Worm (Caenorhabditis elegans) whole organism, L3 larva: ENCODE results near the gene T04F8.2.
A peak's percentile ranks its signal among the peaks of the same experiment; 100 is the strongest.

Source experiments
- R02D3.7 ChIP-seq: fragments of 150-350 bp; optimal IDR thresholded peaks from 2 replicates; lab custom pipeline; 2014; ENCODE audit warnings: missing biosample characterization, missing genetic modification characterization
- aly-2 ChIP-seq: fragments of 150-350 bp; optimal IDR thresholded peaks from 2 replicates; lab custom pipeline; 2014; ENCODE audit warnings: missing biosample characterization, missing genetic modification characterization
- ceh-16 ChIP-seq: sonication (generic microtip); optimal IDR thresholded peaks from 2 replicates; lab custom pipeline; 2017; ENCODE audit warnings: missing biosample characterization, missing genetic modification characterization
- ceh-82 ChIP-seq: fragments of 150-350 bp; optimal IDR thresholded peaks from 2 replicates; lab custom pipeline; 2014; ENCODE audit warnings: missing biosample characterization, missing genetic modification characterization
- egl-27 ChIP-seq: sonication (generic microtip); optimal IDR thresholded peaks from 4 replicates; lab custom pipeline; 2017; ENCODE audit warnings: missing biosample characterization, missing genetic modification reagents, missing genetic modification characterization
- egl-5 ChIP-seq: fragments of 150-350 bp; optimal IDR thresholded peaks from 2 replicates; lab custom pipeline; 2017; ENCODE audit warnings: missing biosample characterization, missing genetic modification reagents, missing genetic modification characterization, inconsistent platforms
- elt-1 ChIP-seq: fragments of 150-350 bp; optimal IDR thresholded peaks from 2 replicates; lab custom pipeline; 2014; ENCODE audit warnings: missing biosample characterization, missing genetic modification characterization
- elt-2 ChIP-seq: sonication (generic microtip); optimal IDR thresholded peaks from 2 replicates; lab custom pipeline; 2016; ENCODE audit warnings: missing genetic modification reagents, mild to moderate bottlenecking, missing genetic modification characterization, missing compliant biosample characterization
- elt-3 ChIP-seq, 3 experiments: fragments of 150-350 bp in 1 of 3; sonication (generic microtip) in 2 of 3; optimal IDR thresholded peaks; 2 replicates in 2 of 3; 4 replicates in 1 of 3; lab custom pipeline; 2014 to 2017; ENCODE audit warnings: missing biosample characterization in 3 of 3, missing genetic modification characterization in 3 of 3
- eor-1 ChIP-seq, 2 experiments: fragments of 150-350 bp; optimal IDR thresholded peaks; 2 replicates each; lab custom pipeline; 2014 to 2018; ENCODE audit warnings: missing biosample characterization in 2 of 2, missing genetic modification characterization in 2 of 2
- fkh-10 ChIP-seq: sonication (generic microtip); optimal IDR thresholded peaks from 2 replicates; lab custom pipeline; 2017; ENCODE audit warnings: missing biosample characterization, missing genetic modification reagents, missing genetic modification characterization
- fkh-2 ChIP-seq: fragments of 150-350 bp; optimal IDR thresholded peaks from 2 replicates; lab custom pipeline; 2014; ENCODE audit warnings: missing biosample characterization, missing genetic modification reagents, missing genetic modification characterization
- hmg-11 ChIP-seq: sonication (generic microtip); optimal IDR thresholded peaks from 2 replicates; lab custom pipeline; 2016; ENCODE audit warnings: missing genetic modification characterization, missing compliant biosample characterization
- jun-1 ChIP-seq: fragments of 150-350 bp; optimal IDR thresholded peaks from 2 replicates; lab custom pipeline; 2014; ENCODE audit warnings: missing biosample characterization, missing genetic modification reagents, missing genetic modification characterization
- lin-15B ChIP-seq: fragments of 150-350 bp; optimal IDR thresholded peaks from 2 replicates; lab custom pipeline; 2014; ENCODE audit warnings: missing biosample characterization, missing genetic modification characterization
- lin-39 ChIP-seq: fragments of 150-350 bp; optimal IDR thresholded peaks from 2 replicates; lab custom pipeline; 2018; ENCODE audit warnings: missing biosample characterization, missing genetic modification reagents, missing genetic modification characterization
- mml-1 ChIP-seq: fragments of 150-350 bp; sonication (generic microtip); optimal IDR thresholded peaks from 3 replicates; lab custom pipeline; 2014; ENCODE audit warnings: missing biosample characterization, missing genetic modification characterization
- nhr-11 ChIP-seq: fragments of 150-350 bp; optimal IDR thresholded peaks from 2 replicates; lab custom pipeline; 2014; ENCODE audit warnings: missing biosample characterization, missing genetic modification characterization
- nhr-12 ChIP-seq: fragments of 150-350 bp; optimal IDR thresholded peaks from 2 replicates; lab custom pipeline; 2014; ENCODE audit warnings: missing biosample characterization, missing genetic modification characterization
- nhr-25 ChIP-seq: sonication (generic microtip); optimal IDR thresholded peaks from 2 replicates; lab custom pipeline; 2017; ENCODE audit warnings: missing biosample characterization, missing genetic modification characterization
- nhr-28 ChIP-seq: fragments of 150-350 bp; optimal IDR thresholded peaks from 2 replicates; lab custom pipeline; 2014; ENCODE audit warnings: missing biosample characterization, missing genetic modification characterization
- nhr-67 ChIP-seq: fragments of 150-350 bp; optimal IDR thresholded peaks from 2 replicates; lab custom pipeline; 2014; ENCODE audit warnings: missing biosample characterization, missing genetic modification characterization
- nhr-76 ChIP-seq: fragments of 150-350 bp; sonication (generic microtip); optimal IDR thresholded peaks from 5 replicates; lab custom pipeline; 2014; ENCODE audit warnings: missing biosample characterization, missing genetic modification characterization
- pha-4 ChIP-seq: fragments of 150-350 bp; optimal IDR thresholded peaks from 2 replicates; lab custom pipeline; 2014; ENCODE audit warnings: missing biosample characterization, missing genetic modification reagents, missing genetic modification characterization
- pqm-1 ChIP-seq: fragments of 150-350 bp; optimal IDR thresholded peaks from 2 replicates; lab custom pipeline; 2017; ENCODE audit warnings: missing biosample characterization, missing genetic modification characterization, inconsistent platforms
- sea-2 ChIP-seq: fragments of 150-350 bp; sonication (generic microtip); optimal IDR thresholded peaks from 4 replicates; lab custom pipeline; 2014; ENCODE audit warnings: missing biosample characterization, missing genetic modification reagents, missing genetic modification characterization
- skn-1 ChIP-seq: fragments of 150-350 bp; optimal IDR thresholded peaks from 2 replicates; lab custom pipeline; 2014; ENCODE audit warnings: missing biosample characterization, missing genetic modification characterization
- snpc-4 ChIP-seq: fragments of 150-350 bp; optimal IDR thresholded peaks from 2 replicates; lab custom pipeline; 2014; ENCODE audit warnings: missing biosample characterization, missing genetic modification characterization
- unc-39 ChIP-seq: sonication (generic microtip); optimal IDR thresholded peaks from 4 replicates; lab custom pipeline; 2017; ENCODE audit warnings: missing biosample characterization, missing genetic modification characterization
- unc-62 ChIP-seq: fragments of 150-350 bp; sonication (generic microtip); optimal IDR thresholded peaks from 4 replicates; lab custom pipeline; 2014; ENCODE audit warnings: missing biosample characterization, missing genetic modification reagents, missing genetic modification characterization
- ztf-11 ChIP-seq: fragments of 150-350 bp; optimal IDR thresholded peaks from 2 replicates; lab custom pipeline; 2014; ENCODE audit warnings: missing biosample characterization, missing genetic modification characterization
- ztf-4 ChIP-seq: fragments of 150-350 bp; optimal IDR thresholded peaks from 2 replicates; lab custom pipeline; 2014; ENCODE audit warnings: missing biosample characterization, missing genetic modification characterization

Gene T04F8.2

ce11 chrX:11693092-11693491, 36.7 kb upstream of the T04F8.2 start, which contains the start of gene smcl-1 (continued):
- TF ChIP-seq nhr-28 (tag; lab: Kevin White, UChicago) = no peak

ce11 chrX:11690014-11690591, 33.7 kb upstream of the T04F8.2 start, which contains the start of the genes C44C10.10 and C44C10.5:
Gene C44C10.10 (plus strand): TSS chrX:11690314.
Gene C44C10.5 (plus strand): TSS chrX:11690541.
- no peak for TF ChIP-seq ztf-4 (tag; lab: Kevin White, UChicago)
- no peak for TF ChIP-seq ceh-82
- no peak for TF ChIP-seq jun-1 (tag; lab: Kevin White, UChicago)
- TF ChIP-seq ceh-16 (tag; lab: Kevin White, UChicago) = no peak
- no peak for TF ChIP-seq aly-2 (tag; lab: Kevin White, UChicago)
- no peak for TF ChIP-seq skn-1 (tag; lab: Kevin White, UChicago)
- TF ChIP-seq sea-2 (GFP tag; lab: Kevin White, UChicago) = no peak
- no peak for TF ChIP-seq unc-62 (GFP tag; lab: Kevin White, UChicago)
- TF ChIP-seq snpc-4 (tag; lab: Kevin White, UChicago) = no peak
- no peak for TF ChIP-seq nhr-12 (tag; lab: Kevin White, UChicago)

- no peak for TF ChIP-seq pha-4 (tag; lab: Kevin White, UChicago)
- TF ChIP-seq jun-1 (tag; lab: Kevin White, UChicago) = no peak
- TF ChIP-seq hmg-11 (tag; lab: Kevin White, UChicago) = no peak
- no peak for TF ChIP-seq sea-2 (GFP tag; lab: Kevin White, UChicago)
- TF ChIP-seq lin-15B = no peak
- no peak for TF ChIP-seq nhr-11 (tag; lab: Kevin White, UChicago)
- no peak for TF ChIP-seq elt-3 (tag; optimal IDR thresholded peaks at IDR 0.05; lab: Kevin White, UChicago)
- TF ChIP-seq lin-39 (tag; lab: Kevin White, UChicago) = no peak
- no peak for TF ChIP-seq fkh-2 (tag; lab: Kevin White, UChicago)
- no peak for TF ChIP-seq mml-1 (tag; lab: Kevin White, UChicago)
- TF ChIP-seq snpc-4 (tag; lab: Kevin White, UChicago) = no peak
- TF ChIP-seq nhr-67 = no peak
- TF ChIP-seq R02D3.7 (tag; lab: Kevin White, UChicago) = no peak
- no peak for TF ChIP-seq fkh-10 (GFP tag; lab: Kevin White, UChicago)
- no peak for TF ChIP-seq egl-5 (tag; lab: Kevin White, UChicago)
- TF ChIP-seq ztf-11 (tag; lab: Kevin White, UChicago) = no peak
- TF ChIP-seq unc-62 (GFP tag; lab: Kevin White, UChicago) = no peak
- no peak for TF ChIP-seq elt-1 (tag; lab: Kevin White, UChicago)
These were observed 31.5 kb upstream of the T04F8.2 start, which contains the start of gene C44C10.7 for ce11 chrX:11687836-11688319. Gene C44C10.7 (minus strand): TSS chrX:11688269.

- TF ChIP-seq ztf-11 (tag; lab: Kevin White, UChicago) (no peak), skn-1 (tag; lab: Kevin White, UChicago) (no peak), ceh-16 (tag; lab: Kevin White, UChicago) (no peak)
- TF ChIP-seq, all 47 proteins: peak for 0
These were observed 27.9 kb upstream of the T04F8.2 start, which contains the start of gene hnd-1 for ce11 chrX:11684261-11684660. Gene hnd-1 (plus strand): TSS chrX:11684561.

- TF ChIP-seq egl-27 (tag; lab: Kevin White, UChicago) (no peak), elt-2 (tag; lab: Kevin White, UChicago) (peak; percentile 91), jun-1 (tag; lab: Kevin White, UChicago) (peak; percentile 15), pqm-1 (peak; percentile 79)
These were observed 24.5 kb upstream of the T04F8.2 start, which contains the start of gene T04F8.7 for ce11 chrX:11680851-11681250. Gene T04F8.7 (minus strand): TSS chrX:11680980.

- peak; percentile 33 for TF ChIP-seq pha-4 (tag; lab: Kevin White, UChicago)
- no peak for TF ChIP-seq R02D3.7 (tag; lab: Kevin White, UChicago)
- no peak for TF ChIP-seq eor-1 (tag; optimal IDR thresholded peaks at IDR 0.05; lab: Kevin White, UChicago)
- TF ChIP-seq nhr-76 (tag; lab: Kevin White, UChicago) = no peak
- TF ChIP-seq ceh-82 = no peak
- TF ChIP-seq nhr-67 = no peak
- no peak for TF ChIP-seq unc-39
- TF ChIP-seq nhr-25 (tag; lab: Kevin White, UChicago) = no peak
- no peak for TF ChIP-seq ztf-4 (tag; lab: Kevin White, UChicago)
- no peak for TF ChIP-seq sea-2 (GFP tag; lab: Kevin White, UChicago)
- TF ChIP-seq elt-2 (tag; lab: Kevin White, UChicago) = peak; percentile 65
- no peak for TF ChIP-seq ztf-11 (tag; lab: Kevin White, UChicago)
- no peak for TF ChIP-seq aly-2 (tag; lab: Kevin White, UChicago)
- no peak for TF ChIP-seq nhr-11 (tag; lab: Kevin White, UChicago)
These were observed 23.0 kb upstream of the T04F8.2 start for ce11 chrX:11679211-11679977.
